Fruit fly (Drosophila melanogaster) whole organism, embryonic: ENCODE measurements around the gene Pex16.

Experiments used
- CG12219 ChIP-seq: fragments of 200-800 bp; sonication (Bioruptor generic); optimal IDR thresholded peaks from 3 replicates; lab custom pipeline; 2018; ENCODE audit warnings: missing biosample characterization, mild to moderate bottlenecking, missing genetic modification characterization
- CG12391 ChIP-seq: fragments of 200-800 bp; sonication (Bioruptor generic); optimal IDR thresholded peaks from 3 replicates; lab custom pipeline; 2018; ENCODE audit warnings: missing biosample characterization, mild to moderate bottlenecking, missing genetic modification characterization, moderate library complexity
- CG33213 ChIP-seq: fragments of 200-800 bp; sonication (Bioruptor generic); optimal IDR thresholded peaks from 3 replicates; lab custom pipeline; 2016; ENCODE audit warnings: missing biosample characterization, missing genetic modification characterization
- CG6272 ChIP-seq: fragments of 200-800 bp; sonication (Bioruptor generic); IDR thresholded peaks from 2 replicates; pipeline ENCODE4 v1.3.6; 2022; ENCODE audit warnings: missing biosample characterization, missing genetic modification characterization
- Fer2 ChIP-seq: fragments of 200-800 bp; sonication (Bioruptor generic); optimal IDR thresholded peaks from 2 replicates; lab custom pipeline; 2018; ENCODE audit warnings: missing biosample characterization, mild to moderate bottlenecking, missing genetic modification characterization, moderate library complexity
- Pdp1 ChIP-seq, 2 experiments: fragments of 200-800 bp; sonication (Bioruptor generic); optimal IDR thresholded peaks; 3 replicates each; lab custom pipeline; 2016; ENCODE audit warnings: missing biosample characterization in 2 of 2, missing genetic modification characterization in 2 of 2, mild to moderate bottlenecking in 1 of 2, moderate library complexity in 1 of 2
- Six4 ChIP-seq: fragments of 200-800 bp; sonication (Bioruptor generic); optimal IDR thresholded peaks from 2 replicates; lab custom pipeline; 2016; ENCODE audit warnings: missing biosample characterization, missing genetic modification characterization
- dan ChIP-seq: fragments of 200-800 bp; sonication (Bioruptor generic); IDR thresholded peaks from 2 replicates; pipeline ENCODE4 v1.3.6; 2022; ENCODE audit warnings: missing biosample characterization, missing genetic modification characterization

DNA sequence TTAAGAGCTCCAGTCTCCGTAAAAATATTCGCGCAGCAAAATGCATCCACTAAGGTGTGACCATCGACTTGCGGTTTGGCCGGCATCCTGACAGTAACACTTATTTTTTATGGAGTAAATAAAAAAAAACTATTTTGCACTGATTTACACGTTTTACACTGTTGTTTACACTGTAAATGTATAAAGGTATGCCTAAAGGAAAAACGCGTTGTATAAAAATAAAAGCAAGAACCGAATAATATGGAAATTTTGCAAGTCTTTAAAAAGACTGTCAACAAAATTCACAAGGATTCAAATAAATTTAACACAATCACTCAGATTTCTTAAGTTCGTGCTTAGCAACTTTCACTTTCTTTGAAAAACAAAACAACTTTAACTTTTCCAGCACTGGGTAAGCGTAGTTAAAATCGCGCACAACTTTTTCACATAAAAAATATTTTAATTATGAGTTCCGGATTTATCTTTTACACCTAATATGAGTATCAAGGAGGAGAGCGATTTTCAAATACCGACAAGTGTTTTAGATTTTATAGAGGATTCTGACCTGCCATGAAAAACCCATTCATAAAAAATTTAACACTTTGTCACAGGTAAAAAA, 45.2 kb upstream of the Pex16 start:
- TF ChIP-seq CG12391 (tag; lab: Kevin White, UChicago): no peak
- no peak for TF ChIP-seq Six4
- TF ChIP-seq CG33213 (GFP tag; lab: Kevin White, UChicago): no peak
- no peak for TF ChIP-seq Pdp1 (GFP tag; optimal IDR thresholded peaks at IDR 0.05; lab: Kevin White, UChicago)
- TF ChIP-seq dan (GFP tag; lab: Robert Waterston, UW): no peak
- TF ChIP-seq Fer2 (tag; lab: Kevin White, UChicago): no peak
- no peak for TF ChIP-seq CG6272 (GFP tag; lab: Robert Waterston, UW)
- TF ChIP-seq CG12219 (GFP tag; lab: Kevin White, UChicago): no peak
